Fruit fly (Drosophila melanogaster) whole organism, embryonic: ENCODE results near the gene CG17930.

Experiments
- BEAF-32 ChIP-seq: fragments of 200-800 bp; sonication (Bioruptor generic); optimal IDR thresholded peaks from 3 replicates; lab custom pipeline; 2017; ENCODE audit warnings: missing biosample characterization, missing genetic modification characterization, mild to moderate bottlenecking, moderate library complexity, missing genetic modification reagents
- CG10979 ChIP-seq: fragments of 200-800 bp; sonication (Bioruptor generic); optimal IDR thresholded peaks from 2 replicates; lab custom pipeline; 2018; ENCODE audit warnings: missing biosample characterization, mild to moderate bottlenecking, missing genetic modification characterization, moderate library complexity
- CG11560 ChIP-seq: fragments of 200-800 bp; sonication (Bioruptor generic); IDR thresholded peaks from 3 replicates; pipeline ENCODE4 v1.3.6; 2022; ENCODE audit warnings: missing biosample characterization, missing genetic modification characterization
- CG12071 ChIP-seq: fragments of 200-800 bp; sonication (Bioruptor generic); optimal IDR thresholded peaks from 3 replicates; lab custom pipeline; 2018; ENCODE audit warnings: missing biosample characterization, mild to moderate bottlenecking, missing genetic modification characterization
- CG12219 ChIP-seq: fragments of 200-800 bp; sonication (Bioruptor generic); optimal IDR thresholded peaks from 3 replicates; lab custom pipeline; 2018; ENCODE audit warnings: missing biosample characterization, mild to moderate bottlenecking, missing genetic modification characterization
- CG1233 ChIP-seq: fragments of 200-800 bp; sonication (Bioruptor generic); optimal IDR thresholded peaks from 4 replicates; lab custom pipeline; 2018; ENCODE audit warnings: missing biosample characterization, mild to moderate bottlenecking, missing genetic modification characterization
- CG12391 ChIP-seq: fragments of 200-800 bp; sonication (Bioruptor generic); optimal IDR thresholded peaks from 3 replicates; lab custom pipeline; 2018; ENCODE audit warnings: missing biosample characterization, mild to moderate bottlenecking, missing genetic modification characterization, moderate library complexity
- CG12659 ChIP-seq: fragments of 200-800 bp; sonication (Bioruptor generic); optimal IDR thresholded peaks from 3 replicates; lab custom pipeline; 2017; ENCODE audit warnings: mild to moderate bottlenecking, missing biosample characterization, missing genetic modification reagents, missing genetic modification characterization
- CG14014 ChIP-seq: fragments of 200-800 bp; sonication (Bioruptor generic); IDR thresholded peaks from 2 replicates; pipeline ENCODE4 v1.3.6; 2022; ENCODE audit warnings: missing biosample characterization, missing genetic modification characterization
- CG16779 ChIP-seq: fragments of 200-800 bp; sonication (Bioruptor generic); IDR thresholded peaks from 2 replicates; pipeline ENCODE4 v1.3.6; 2022; ENCODE audit warnings: missing biosample characterization, missing genetic modification characterization
- CG16815 ChIP-seq: fragments of 200-800 bp; sonication (Bioruptor generic); optimal IDR thresholded peaks from 3 replicates; lab custom pipeline; 2017; ENCODE audit warnings: missing biosample characterization, mild to moderate bottlenecking, missing genetic modification characterization
- CG17361 ChIP-seq: fragments of 200-800 bp; sonication (Bioruptor generic); IDR thresholded peaks from 3 replicates; pipeline ENCODE4 v1.3.6; 2022; ENCODE audit warnings: missing biosample characterization, missing genetic modification characterization
- CG2678 ChIP-seq: fragments of 200-800 bp; sonication (Bioruptor generic); optimal IDR thresholded peaks from 3 replicates; lab custom pipeline; 2019; ENCODE audit warnings: missing biosample characterization, mild to moderate bottlenecking, missing genetic modification characterization, moderate library complexity
- CG31365 ChIP-seq: fragments of 200-800 bp; sonication (Bioruptor generic); optimal IDR thresholded peaks from 2 replicates; lab custom pipeline; 2018; ENCODE audit warnings: missing biosample characterization, mild to moderate bottlenecking, missing genetic modification characterization
- CG31441 ChIP-seq: fragments of 200-800 bp; sonication (Bioruptor generic); IDR thresholded peaks from 2 replicates; pipeline ENCODE4 v1.3.6; 2022; ENCODE audit warnings: missing biosample characterization, missing genetic modification characterization
- CG4854 ChIP-seq: fragments of 200-800 bp; sonication (Bioruptor generic); optimal IDR thresholded peaks from 2 replicates; lab custom pipeline; 2016; ENCODE audit warnings: missing biosample characterization, missing genetic modification characterization, inconsistent platforms
- CG7786 ChIP-seq: fragments of 200-800 bp; sonication (Bioruptor generic); optimal IDR thresholded peaks from 2 replicates; lab custom pipeline; 2016; ENCODE audit warnings: missing biosample characterization, missing genetic modification characterization
- CG7963 ChIP-seq: fragments of 200-800 bp; sonication (Bioruptor generic); IDR thresholded peaks from 3 replicates; pipeline ENCODE4 v1.3.6; 2022; ENCODE audit warnings: missing biosample characterization, missing genetic modification characterization; ENCODE audit not compliant: partially characterized antibody
- CG8765 ChIP-seq: fragments of 200-800 bp; sonication (Bioruptor generic); IDR thresholded peaks from 2 replicates; pipeline ENCODE4 v1.3.6; 2022; ENCODE audit warnings: missing biosample characterization, missing genetic modification characterization
- CG8944 ChIP-seq: fragments of 200-800 bp; sonication (Bioruptor generic); optimal IDR thresholded peaks from 3 replicates; lab custom pipeline; 2016; ENCODE audit warnings: missing biosample characterization, missing genetic modification characterization
- CHES-1-like ChIP-seq: fragments of 200-800 bp; sonication (Bioruptor generic); optimal IDR thresholded peaks from 2 replicates; lab custom pipeline; 2016; ENCODE audit warnings: missing biosample characterization, missing genetic modification characterization
- CTCF ChIP-seq: fragments of 200-800 bp; sonication (Bioruptor generic); optimal IDR thresholded peaks from 2 replicates; lab custom pipeline; 2017; ENCODE audit warnings: missing biosample characterization, mild to moderate bottlenecking, missing genetic modification characterization, moderate library complexity
- D ChIP-seq, 2 experiments: fragments of 200-800 bp in 1 of 2; fragments of >200 bp in 1 of 2; sonication (Bioruptor generic) in 1 of 2; optimal IDR thresholded peaks; 2 replicates in 1 of 2; 3 replicates in 1 of 2; lab custom pipeline; 2017; ENCODE audit warnings: mild to moderate bottlenecking in 1 of 2, missing biosample characterization in 1 of 2, missing genetic modification characterization in 1 of 2, missing genetic modification reagents in 1 of 2
- D19A ChIP-seq: fragments of 200-800 bp; optimal IDR thresholded peaks from 3 replicates; lab custom pipeline; 2019; ENCODE audit warnings: missing biosample characterization, mild to moderate bottlenecking, missing genetic modification characterization, moderate library complexity
- D19B ChIP-seq: fragments of 200-800 bp; sonication (Bioruptor generic); optimal IDR thresholded peaks from 2 replicates; lab custom pipeline; 2017; ENCODE audit warnings: missing biosample characterization, mild to moderate bottlenecking, missing genetic modification characterization
- Dip2 ChIP-seq: fragments of 200-800 bp; sonication (Bioruptor generic); IDR thresholded peaks from 2 replicates; pipeline ENCODE4 v1.3.6; 2022; ENCODE audit warnings: missing biosample characterization, missing genetic modification characterization
- Mrtf ChIP-seq: fragments of 200-800 bp; sonication (Bioruptor generic); IDR thresholded peaks from 3 replicates; pipeline ENCODE4 v1.3.6; 2022; ENCODE audit warnings: missing biosample characterization, missing genetic modification characterization
- Myb ChIP-seq: fragments of 200-800 bp; sonication (Bioruptor generic); optimal IDR thresholded peaks from 2 replicates; lab custom pipeline; 2016; ENCODE audit warnings: missing biosample characterization, missing genetic modification characterization
- NC2β ChIP-seq: fragments of 200-800 bp; sonication (Bioruptor generic); optimal IDR thresholded peaks from 2 replicates; lab custom pipeline; 2016; ENCODE audit warnings: missing biosample characterization, missing genetic modification characterization
- NK7.1 ChIP-seq: fragments of 200-800 bp; sonication (Bioruptor generic); optimal IDR thresholded peaks from 3 replicates; lab custom pipeline; 2016; ENCODE audit warnings: missing biosample characterization, missing genetic modification characterization
- Oaz ChIP-seq: fragments of 200-800 bp; sonication (Bioruptor generic); IDR thresholded peaks from 2 replicates; pipeline ENCODE4 v1.3.6; 2022; ENCODE audit warnings: missing biosample characterization, missing genetic modification characterization
- Ptx1 ChIP-seq: fragments of 200-800 bp; sonication (Bioruptor generic); IDR thresholded peaks from 2 replicates; pipeline ENCODE4 v1.3.6; 2022; ENCODE audit warnings: missing biosample characterization, missing genetic modification characterization
- TFAM ChIP-seq: fragments of 200-800 bp; sonication (Bioruptor generic); optimal IDR thresholded peaks from 2 replicates; lab custom pipeline; 2017; ENCODE audit warnings: missing biosample characterization, missing genetic modification characterization, inconsistent platforms
- ato ChIP-seq: fragments of 200-800 bp; sonication (Bioruptor generic); IDR thresholded peaks from 2 replicates; pipeline ENCODE4 v1.3.6; 2022; ENCODE audit warnings: missing biosample characterization, missing genetic modification characterization; ENCODE audit not compliant: partially characterized antibody
- az2 ChIP-seq: fragments of 200-800 bp; sonication (Bioruptor generic); optimal IDR thresholded peaks from 3 replicates; lab custom pipeline; 2016; ENCODE audit warnings: missing biosample characterization, missing genetic modification characterization
- bab2 ChIP-seq: fragments of 200-800 bp; sonication (Bioruptor generic); optimal IDR thresholded peaks from 2 replicates; lab custom pipeline; 2016; ENCODE audit warnings: missing biosample characterization, missing genetic modification characterization
- fd3F ChIP-seq: fragments of 200-800 bp; sonication (Bioruptor generic); optimal IDR thresholded peaks from 2 replicates; lab custom pipeline; 2018; ENCODE audit warnings: missing biosample characterization, mild to moderate bottlenecking, missing genetic modification characterization, moderate library complexity
- jigr1 ChIP-seq: fragments of 200-800 bp; sonication (Bioruptor generic); IDR thresholded peaks from 3 replicates; pipeline ENCODE4 v1.3.6; 2022; ENCODE audit warnings: missing biosample characterization, missing genetic modification characterization
- kay ChIP-seq: fragments of 200-800 bp; sonication (Bioruptor generic); optimal IDR thresholded peaks from 2 replicates; lab custom pipeline; 2016; ENCODE audit warnings: missing biosample characterization, missing genetic modification characterization
- knrl ChIP-seq: fragments of 200-800 bp; sonication (Bioruptor generic); IDR thresholded peaks from 3 replicates; pipeline ENCODE4 v1.3.6; 2022; ENCODE audit warnings: missing biosample characterization, missing genetic modification characterization; ENCODE audit not compliant: partially characterized antibody
- lov ChIP-seq, 2 experiments: fragments of 200-800 bp in 1 of 2; fragments of >200 bp in 1 of 2; sonication (Bioruptor generic) in 1 of 2; IDR thresholded peaks in 1 of 2; optimal IDR thresholded peaks in 1 of 2; 2 replicates in 1 of 2; 3 replicates in 1 of 2; pipeline versions ENCODE4 v1.3.6 to Lab custom; 2017 to 2022; ENCODE audit warnings: missing biosample characterization in 1 of 2, missing genetic modification characterization in 1 of 2
- maf-S ChIP-seq: fragments of 200-800 bp; sonication (Bioruptor generic); optimal IDR thresholded peaks from 2 replicates; lab custom pipeline; 2016; ENCODE audit warnings: missing biosample characterization, missing genetic modification characterization
- org-1 ChIP-seq: fragments of 200-800 bp; sonication (Bioruptor generic); optimal IDR thresholded peaks from 2 replicates; lab custom pipeline; 2017; ENCODE audit warnings: missing biosample characterization, missing genetic modification characterization
- pita ChIP-seq: fragments of 200-800 bp; sonication (Bioruptor generic); optimal IDR thresholded peaks from 2 replicates; lab custom pipeline; 2017; ENCODE audit warnings: missing biosample characterization, mild to moderate bottlenecking, missing genetic modification characterization
- pzg ChIP-seq: fragments of 200-800 bp; sonication (Bioruptor generic); optimal IDR thresholded peaks from 3 replicates; lab custom pipeline; 2018; ENCODE audit warnings: missing biosample characterization, mild to moderate bottlenecking, missing genetic modification characterization, moderate library complexity
- seq ChIP-seq: fragments of 200-800 bp; sonication (Bioruptor generic); IDR thresholded peaks from 2 replicates; pipeline ENCODE4 v1.3.6; 2022; ENCODE audit warnings: missing biosample characterization, missing genetic modification characterization
- so ChIP-seq: fragments of 200-800 bp; sonication (Bioruptor generic); IDR thresholded peaks from 3 replicates; pipeline ENCODE4 v1.3.6; 2022; ENCODE audit warnings: missing biosample characterization, missing genetic modification characterization
- ssp ChIP-seq: fragments of 200-800 bp; sonication (Bioruptor generic); IDR thresholded peaks from 2 replicates; pipeline ENCODE4 v1.3.6; 2022; ENCODE audit warnings: missing biosample characterization, missing genetic modification characterization
- tna ChIP-seq: fragments of 200-800 bp; sonication (Bioruptor generic); IDR thresholded peaks from 2 replicates; pipeline ENCODE4 v1.3.6; 2022; ENCODE audit warnings: missing biosample characterization, missing genetic modification characterization; ENCODE audit not compliant: partially characterized antibody
- vnd ChIP-seq: fragments of 200-800 bp; sonication (Bioruptor generic); IDR thresholded peaks from 3 replicates; pipeline ENCODE4 v1.3.6; 2022; ENCODE audit warnings: missing biosample characterization, missing genetic modification characterization; ENCODE audit not compliant: partially characterized antibody

CG17930 gene

dm6 chr3R:16349111-16349655 lies 21.5 kb downstream of the CG17930 start, which contains the start of the genes CG14879 and Manf (continued):
- TF ChIP-seq CG12391, result peak; percentile 16
- TF ChIP-seq lov (optimal IDR thresholded peaks at IDR 0.05; lab: Kevin White, UChicago), result no peak
- TF ChIP-seq lov (GFP tag; IDR thresholded peaks at IDR 0.05; lab: Robert Waterston, UW), result no peak; the same call in 2 of the 3 replicates
- peak; percentile 52; the same call in 1 of the 2 replicates for TF ChIP-seq tna (GFP tag; lab: Robert Waterston, UW)
- no peak for TF ChIP-seq TFAM
- TF ChIP-seq az2, result no peak
- TF ChIP-seq Dip2 (GFP tag; lab: Robert Waterston, UW), result no peak
- TF ChIP-seq CG17361 (GFP tag; lab: Robert Waterston, UW), result no peak
- TF ChIP-seq CG16779 (GFP tag; lab: Robert Waterston, UW), result no peak
- no peak for TF ChIP-seq CG7786 (GFP tag; lab: Kevin White, UChicago)
- no peak for TF ChIP-seq knrl
- peak; percentile 26 for TF ChIP-seq D (optimal IDR thresholded peaks at IDR 0.05; lab: Kevin White, UChicago)
- TF ChIP-seq D (GFP tag; optimal IDR thresholded peaks at IDR 0.05; lab: Kevin White, UChicago), result no peak
- TF ChIP-seq CG8765 (GFP tag; lab: Robert Waterston, UW), result no peak
- TF ChIP-seq CG2678 (tag; lab: Kevin White, UChicago), result no peak
- TF ChIP-seq maf-S (GFP tag; lab: Kevin White, UChicago), result no peak
- no peak for TF ChIP-seq CG16815 (GFP tag; lab: Kevin White, UChicago)
- TF ChIP-seq jigr1, result no peak
- no peak for TF ChIP-seq CG12071
- no peak for TF ChIP-seq so (GFP tag; lab: Robert Waterston, UW)
- no peak for TF ChIP-seq CG7963 (GFP tag; lab: Robert Waterston, UW)
- TF ChIP-seq CG31365 (tag; lab: Kevin White, UChicago), result no peak
- no peak for TF ChIP-seq org-1 (GFP tag; lab: Kevin White, UChicago)
- TF ChIP-seq CHES-1-like, result peak; percentile 10
- TF ChIP-seq NK7.1 (GFP tag; lab: Kevin White, UChicago), result no peak
- TF ChIP-seq BEAF-32, result peak; percentile 62
- no peak for TF ChIP-seq seq
- no peak; the same call in 1 of the 2 replicates for TF ChIP-seq CG14014
- TF ChIP-seq ato, result 0 out of 2 replicates have a peak, but pooled peaks have one; percentile 28
- TF ChIP-seq fd3F (GFP tag; lab: Kevin White, UChicago), result no peak
- no peak for TF ChIP-seq CG1233
- no peak for TF ChIP-seq bab2
- no peak for TF ChIP-seq vnd
- no peak for TF ChIP-seq NC2β (GFP tag; lab: Kevin White, UChicago)
- TF ChIP-seq CG10979 (tag; lab: Kevin White, UChicago), result no peak
- TF ChIP-seq CTCF (GFP tag; lab: Kevin White, UChicago), result peak; percentile 38
- TF ChIP-seq Myb, result peak; percentile 6
- TF ChIP-seq CG12659 (GFP tag; lab: Kevin White, UChicago), result peak; percentile 34
- TF ChIP-seq CG31441, result no peak
- no peak for TF ChIP-seq Mrtf
- TF ChIP-seq CG12219 (GFP tag; lab: Kevin White, UChicago), result no peak
- TF ChIP-seq pita (GFP tag; lab: Kevin White, UChicago), result no peak
- TF ChIP-seq D19B (GFP tag; lab: Kevin White, UChicago), result no peak
- TF ChIP-seq pzg (GFP tag; lab: Kevin White, UChicago), result peak; percentile 86
- no peak for TF ChIP-seq D19A (tag; lab: Kevin White, UChicago)
- no peak for TF ChIP-seq Ptx1 (GFP tag; lab: Robert Waterston, UW)
- TF ChIP-seq CG11560 (tag; lab: Robert Waterston, UW), result no peak
- TF ChIP-seq kay (GFP tag; lab: Kevin White, UChicago), result no peak
- TF ChIP-seq Oaz, result no peak
- no peak for TF ChIP-seq CG8944 (GFP tag; lab: Kevin White, UChicago)
- no peak for TF ChIP-seq ssp
- TF ChIP-seq CG4854 (GFP tag; lab: Kevin White, UChicago), result no peak
